Worm (Caenorhabditis elegans): Measurements from ENCODE around the gene srbc-3.

The srbc-3 gene

DNA sequence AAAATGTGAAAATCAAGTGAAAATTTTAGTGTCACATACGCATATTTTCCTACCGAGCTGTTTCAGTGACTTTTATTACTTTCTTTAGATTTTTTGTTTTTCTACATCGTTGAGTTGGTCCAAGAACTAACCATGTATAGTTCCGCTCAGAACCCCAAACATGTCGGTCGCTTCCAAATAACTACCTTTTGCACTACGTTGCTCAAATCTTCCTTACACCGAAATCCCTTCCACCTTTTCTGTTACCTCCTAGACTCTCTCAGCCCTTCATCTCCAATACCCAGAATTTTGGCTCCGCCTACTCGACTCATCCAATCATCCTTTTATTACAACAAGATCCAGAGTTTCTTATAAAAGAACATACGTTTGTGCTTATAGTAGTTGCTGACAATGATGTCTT, 23.6 kb upstream of the srbc-3 start, which contains the start of gene F35F10.5:
F35F10.5 (plus strand) TSS at position 301 of the 400 bp plus-strand sequence.
- TF ChIP-seq B0310.2 (tag; optimal IDR thresholded peaks at IDR 0.05) (no peak), tbx-11 (GFP tag; IDR thresholded peaks at IDR 0.05) (no peak), flt-1 (GFP tag; IDR thresholded peaks at IDR 0.05) (no peak), hnd-1 (tag; optimal IDR thresholded peaks at IDR 0.05) (no peak), ama-1 (optimal IDR thresholded peaks at IDR 0.05) (no peak), hmg-4 (GFP tag; optimal IDR thresholded peaks at IDR 0.05) (no peak)

DNA sequence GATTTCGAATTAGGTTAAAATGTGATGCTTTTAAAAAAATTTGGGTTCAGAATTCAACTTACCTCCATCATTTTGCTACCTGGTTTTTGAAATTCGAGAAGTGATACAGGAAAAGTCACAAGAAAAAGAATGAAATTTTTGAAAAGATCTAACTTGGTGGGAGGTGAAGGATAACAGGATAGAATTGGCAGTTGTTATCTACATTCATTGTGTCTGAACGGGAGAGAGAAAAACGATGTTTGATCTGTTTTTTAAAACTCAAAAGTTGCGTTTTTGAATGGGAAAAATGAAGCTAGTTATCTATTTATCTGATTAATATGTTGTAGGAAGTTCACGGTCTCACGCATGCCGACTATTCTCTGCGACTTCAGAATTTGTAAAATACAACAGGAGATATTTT, 20.9 kb upstream of the srbc-3 start, which contains the start of gene F35F10.7:
F35F10.7 (minus strand) TSS at position 101 of the 400 bp plus-strand sequence.
- TF ChIP-seq ama-1 (optimal IDR thresholded peaks at IDR 0.05) (no peak), pes-1 (GFP tag; IDR thresholded peaks at IDR 0.05) (no peak), tbx-11 (GFP tag; IDR thresholded peaks at IDR 0.05) (no peak), tbx-37 (GFP tag; conservative IDR thresholded peaks at IDR 0.05) (no peak), tra-4 (tag; optimal IDR thresholded peaks at IDR 0.05) (no peak), ceh-36 (tag; optimal IDR thresholded peaks at IDR 0.05) (no peak), B0310.2 (tag; optimal IDR thresholded peaks at IDR 0.05) (no peak), ets-7 (tag; optimal IDR thresholded peaks at IDR 0.05) (no peak), F13C5.2 (tag; optimal IDR thresholded peaks at IDR 0.05) (no peak), sea-1 (GFP tag; conservative IDR thresholded peaks at IDR 0.05) (no peak), hmbx-1 (tag; optimal IDR thresholded peaks at IDR 0.05) (no peak), hmg-4 (GFP tag; optimal IDR thresholded peaks at IDR 0.05) (no peak), scrt-1 (GFP tag; IDR thresholded peaks at IDR 0.05) (no peak), ceh-13 (GFP tag; optimal IDR thresholded peaks at IDR 0.05) (no peak), flt-1 (GFP tag; IDR thresholded peaks at IDR 0.05) (no peak), hnd-1 (tag; optimal IDR thresholded peaks at IDR 0.05) (no peak), aly-1 (tag; optimal IDR thresholded peaks at IDR 0.05) (no peak)

DNA sequence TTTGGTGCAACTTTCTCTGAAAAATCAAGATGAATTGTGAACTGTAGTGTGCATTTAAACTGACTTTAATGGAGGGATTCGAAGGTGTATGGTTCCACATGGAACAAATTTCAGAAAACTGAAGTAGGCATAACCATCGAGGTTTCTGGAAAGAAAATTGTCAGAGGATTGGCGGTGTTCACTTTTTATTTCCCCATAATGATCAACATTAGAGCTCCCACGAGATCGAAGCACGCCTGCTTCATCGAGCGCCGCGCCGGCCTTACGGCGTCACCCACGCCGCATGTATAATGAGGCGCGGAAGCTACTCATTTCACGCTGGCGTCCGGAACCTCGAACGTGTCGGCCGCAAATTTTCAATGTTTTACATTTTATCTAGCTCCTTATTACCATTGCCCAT, 20.1 kb upstream of the srbc-3 start:
- TF ChIP-seq aly-1 (tag; optimal IDR thresholded peaks at IDR 0.05) (no peak), B0310.2 (tag; optimal IDR thresholded peaks at IDR 0.05) (no peak), ama-1 (optimal IDR thresholded peaks at IDR 0.05) (no peak), tbx-11 (GFP tag; IDR thresholded peaks at IDR 0.05) (no peak), ets-7 (tag; optimal IDR thresholded peaks at IDR 0.05) (no peak), hmg-4 (GFP tag; optimal IDR thresholded peaks at IDR 0.05) (no peak), sea-1 (GFP tag; conservative IDR thresholded peaks at IDR 0.05) (no peak), ceh-36 (tag; optimal IDR thresholded peaks at IDR 0.05) (no peak), hmbx-1 (tag; optimal IDR thresholded peaks at IDR 0.05) (no peak), F13C5.2 (tag; optimal IDR thresholded peaks at IDR 0.05) (no peak), tbx-37 (GFP tag; conservative IDR thresholded peaks at IDR 0.05) (no peak)

DNA sequence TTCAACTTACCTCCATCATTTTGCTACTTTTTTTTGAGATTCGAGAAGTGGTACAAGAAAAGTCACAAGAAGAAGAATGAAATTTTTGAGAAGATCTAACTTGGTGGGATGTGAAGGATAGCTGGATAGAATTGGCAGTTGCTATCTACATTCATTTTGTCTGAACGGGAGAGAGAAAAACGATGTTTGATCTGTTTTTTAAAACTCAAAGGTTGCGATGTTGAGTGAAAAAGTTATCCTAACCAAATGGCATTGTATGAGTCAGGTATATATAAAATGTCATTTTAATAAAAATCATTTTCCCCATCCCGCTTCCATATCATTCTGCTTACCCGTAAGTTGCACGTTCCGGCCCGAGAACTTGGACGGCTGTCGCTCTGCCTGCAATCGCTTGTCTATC, 19.0 kb upstream of the srbc-3 start, which contains the start of gene F35F10.6:
F35F10.6 (minus strand) TSS at position 101 of the 400 bp plus-strand sequence.
- TF ChIP-seq B0310.2 (tag; optimal IDR thresholded peaks at IDR 0.05), result no peak
- no peak for TF ChIP-seq ceh-36 (tag; optimal IDR thresholded peaks at IDR 0.05)
- TF ChIP-seq hmg-4 (GFP tag; optimal IDR thresholded peaks at IDR 0.05), result no peak
- no peak for TF ChIP-seq flt-1 (GFP tag; IDR thresholded peaks at IDR 0.05)
- no peak for TF ChIP-seq sea-1 (GFP tag; conservative IDR thresholded peaks at IDR 0.05)
- TF ChIP-seq pes-1 (GFP tag; IDR thresholded peaks at IDR 0.05), result no peak
- no peak for TF ChIP-seq ama-1 (optimal IDR thresholded peaks at IDR 0.05)

DNA sequence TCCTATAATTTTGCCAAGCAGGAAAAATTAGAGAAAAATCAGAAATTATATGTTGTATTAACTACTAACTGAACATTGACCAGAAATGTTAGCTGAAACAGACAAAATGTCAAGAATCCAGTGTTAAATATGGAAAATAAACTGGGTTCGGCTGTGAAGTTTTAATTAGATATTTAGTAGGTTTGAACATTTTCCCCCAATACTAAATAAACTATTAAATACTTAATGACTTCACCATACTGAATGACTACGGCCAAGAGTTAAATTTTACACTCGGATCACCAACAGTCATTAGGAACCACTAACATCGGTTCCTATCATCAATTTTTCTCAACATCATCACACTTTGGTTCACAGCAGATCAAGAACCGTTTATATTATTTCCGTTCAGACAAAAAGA, 12.9 kb upstream of the srbc-3 start:
- TF ChIP-seq hmbx-1 (tag; optimal IDR thresholded peaks at IDR 0.05), result no peak
- TF ChIP-seq ceh-13 (GFP tag; optimal IDR thresholded peaks at IDR 0.05), result no peak
- no peak for TF ChIP-seq hnd-1 (tag; optimal IDR thresholded peaks at IDR 0.05)
- no peak for TF ChIP-seq ceh-36 (tag; optimal IDR thresholded peaks at IDR 0.05)
- TF ChIP-seq hmg-4 (GFP tag; optimal IDR thresholded peaks at IDR 0.05), result no peak
- TF ChIP-seq ama-1 (optimal IDR thresholded peaks at IDR 0.05), result no peak
- no peak for TF ChIP-seq ets-7 (tag; optimal IDR thresholded peaks at IDR 0.05)
- TF ChIP-seq B0310.2 (tag; optimal IDR thresholded peaks at IDR 0.05), result no peak
- no peak for TF ChIP-seq flt-1 (GFP tag; IDR thresholded peaks at IDR 0.05)
- no peak for TF ChIP-seq aly-1 (tag; optimal IDR thresholded peaks at IDR 0.05)
- TF ChIP-seq sea-1 (GFP tag; conservative IDR thresholded peaks at IDR 0.05), result no peak

DNA sequence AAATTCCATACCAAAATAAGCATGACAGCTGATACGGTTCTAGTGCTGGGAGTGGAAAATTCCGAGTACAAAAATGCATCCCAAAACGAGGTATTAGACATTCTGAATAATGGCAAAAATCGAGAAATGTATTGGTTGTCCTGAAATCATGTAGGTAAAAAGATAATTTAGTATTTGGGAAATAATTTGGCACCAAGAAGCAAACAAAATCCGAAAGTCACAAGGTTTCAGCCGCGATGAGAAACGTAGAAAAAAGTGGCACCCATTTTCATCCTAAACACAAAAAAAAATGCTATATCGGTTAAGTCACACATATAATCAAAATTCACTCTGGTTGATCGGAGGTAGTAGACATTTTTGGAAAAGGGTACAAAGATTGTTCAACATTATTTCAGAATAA, 10.5 kb upstream of the srbc-3 start, which contains the start of gene srx-122:
srx-122 (minus strand) TSS at position 101 of the 400 bp plus-strand sequence.
- TF ChIP-seq pes-1 (GFP tag; IDR thresholded peaks at IDR 0.05), result no peak
- no peak for TF ChIP-seq sea-1 (GFP tag; conservative IDR thresholded peaks at IDR 0.05)
- TF ChIP-seq aly-1 (tag; optimal IDR thresholded peaks at IDR 0.05), result no peak
- no peak for TF ChIP-seq ama-1 (optimal IDR thresholded peaks at IDR 0.05)
- no peak for TF ChIP-seq tra-4 (tag; optimal IDR thresholded peaks at IDR 0.05)
- no peak for TF ChIP-seq scrt-1 (GFP tag; IDR thresholded peaks at IDR 0.05)
- TF ChIP-seq hnd-1 (tag; optimal IDR thresholded peaks at IDR 0.05), result no peak

DNA sequence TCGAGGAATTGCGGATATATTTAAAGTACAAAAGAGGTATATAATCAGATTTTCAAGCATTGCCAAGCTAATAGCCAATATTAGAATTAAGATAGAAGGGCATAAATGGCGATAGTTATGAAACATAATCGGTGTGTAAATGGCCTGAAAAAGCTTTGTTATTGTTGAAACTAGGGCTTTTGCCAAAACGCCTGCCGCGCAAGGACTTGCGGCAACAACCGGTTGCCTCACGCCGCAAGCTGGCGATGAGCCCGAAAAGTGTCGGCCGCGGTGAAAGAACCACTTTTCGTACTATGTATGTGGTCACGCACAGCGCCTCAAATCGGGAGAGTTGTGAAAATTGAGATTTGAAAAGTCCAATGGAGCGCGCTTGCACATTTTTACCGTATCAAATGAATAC, 8.8 kb upstream of the srbc-3 start:
- TF ChIP-seq hmbx-1 (tag; optimal IDR thresholded peaks at IDR 0.05) (no peak), tbx-11 (GFP tag; IDR thresholded peaks at IDR 0.05) (no peak), sea-1 (GFP tag; conservative IDR thresholded peaks at IDR 0.05) (no peak), B0310.2 (tag; optimal IDR thresholded peaks at IDR 0.05) (no peak), ets-7 (tag; optimal IDR thresholded peaks at IDR 0.05) (no peak)

DNA sequence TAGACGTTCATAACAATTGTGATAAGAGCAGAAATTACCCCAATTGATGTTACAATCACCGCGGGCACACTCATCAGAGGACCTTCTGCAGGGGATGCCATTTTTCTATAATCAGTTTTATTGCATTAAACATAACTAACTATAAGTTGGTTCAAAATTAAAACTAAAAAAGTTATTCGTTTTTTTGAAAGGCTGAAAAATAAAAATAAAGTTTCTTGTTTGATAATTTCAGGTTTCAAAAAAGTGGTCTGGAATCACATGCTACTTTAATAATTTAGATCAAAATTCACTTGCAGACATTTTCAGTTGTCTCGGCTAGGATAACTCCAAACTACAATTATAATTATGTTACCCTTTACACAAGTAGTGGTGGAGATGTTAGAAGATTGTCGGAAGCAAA, 6.4 kb upstream of the srbc-3 start, which contains the start of gene srbc-1:
srbc-1 (minus strand) TSS at position 101 of the 400 bp plus-strand sequence.
- TF ChIP-seq aly-1 (tag; optimal IDR thresholded peaks at IDR 0.05) (no peak), sea-1 (GFP tag; conservative IDR thresholded peaks at IDR 0.05) (no peak), hmbx-1 (tag; optimal IDR thresholded peaks at IDR 0.05) (no peak), flt-1 (GFP tag; IDR thresholded peaks at IDR 0.05) (no peak), B0310.2 (tag; optimal IDR thresholded peaks at IDR 0.05) (no peak)
